Fruit fly (Drosophila melanogaster): Measurements from ENCODE around the gene CG3652.

The CG3652 gene

dm6 chr2L:4418819-4419218 is 25.1 kb upstream of the CG3652 start:
- TF ChIP-seq toe (GFP tag; optimal IDR thresholded peaks at IDR 0.05), result no peak
- no peak for TF ChIP-seq ovo (GFP tag; optimal IDR thresholded peaks at IDR 0.05)

DNA sequence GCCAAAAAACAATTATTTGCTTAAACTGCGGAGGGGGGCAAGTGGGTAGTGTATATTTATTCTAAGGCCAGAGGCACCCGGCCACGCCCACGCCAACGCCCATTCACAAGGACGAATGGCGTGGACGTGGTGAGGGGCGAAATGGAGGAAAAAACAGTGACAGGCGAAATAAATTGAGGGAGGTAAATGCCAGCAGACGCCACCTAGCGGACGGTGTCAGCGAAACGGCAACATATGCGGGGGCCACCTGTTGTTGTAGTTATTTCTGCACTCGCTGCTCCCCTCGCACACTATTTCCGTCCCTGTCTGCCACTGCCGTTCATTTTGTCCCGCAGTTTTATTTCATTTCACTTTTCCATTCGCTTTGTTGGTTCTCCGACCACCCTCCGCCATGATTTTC is 24.3 kb upstream of the CG3652 start:
- TF ChIP-seq CG14711 (tag; optimal IDR thresholded peaks at IDR 0.05) (no peak), kay (GFP tag; ENCODE audit: borderline replicate concordance) (peak; percentile 9)

dm6 chr2L:4416903-4417302 is 23.2 kb upstream of the CG3652 start:
- TF ChIP-seq ovo (GFP tag; optimal IDR thresholded peaks at IDR 0.05) (no peak), CG5204 (GFP tag; optimal IDR thresholded peaks at IDR 0.05) (peak; percentile 43), CG12768 (GFP tag; optimal IDR thresholded peaks at IDR 0.05) (peak; percentile 13), CG33017 (tag; optimal IDR thresholded peaks at IDR 0.05) (peak; percentile 42), CG11617 (GFP tag; optimal IDR thresholded peaks at IDR 0.05) (no peak), Crg-1 (GFP tag; optimal IDR thresholded peaks at IDR 0.05) (no peak), CG7045 (GFP tag; optimal IDR thresholded peaks at IDR 0.05) (peak; percentile 36)

- no peak for TF ChIP-seq CG33017 (tag; optimal IDR thresholded peaks at IDR 0.05)
- no peak for TF ChIP-seq CG14711 (tag; optimal IDR thresholded peaks at IDR 0.05)
- TF ChIP-seq CG7045 (GFP tag; optimal IDR thresholded peaks at IDR 0.05), result no peak
- no peak for TF ChIP-seq bab1 (GFP tag; optimal IDR thresholded peaks at IDR 0.05)
- no peak for TF ChIP-seq Crg-1 (GFP tag; optimal IDR thresholded peaks at IDR 0.05)
- no peak for TF ChIP-seq CG5204 (GFP tag; optimal IDR thresholded peaks at IDR 0.05)
- TF ChIP-seq Hr96 (GFP tag; optimal IDR thresholded peaks at IDR 0.05), result peak; percentile 10
- TF ChIP-seq pad (GFP tag; optimal IDR thresholded peaks at IDR 0.05), result no peak
Measured at dm6 chr2L:4416089-4416488, 22.4 kb upstream of the CG3652 start.

DNA sequence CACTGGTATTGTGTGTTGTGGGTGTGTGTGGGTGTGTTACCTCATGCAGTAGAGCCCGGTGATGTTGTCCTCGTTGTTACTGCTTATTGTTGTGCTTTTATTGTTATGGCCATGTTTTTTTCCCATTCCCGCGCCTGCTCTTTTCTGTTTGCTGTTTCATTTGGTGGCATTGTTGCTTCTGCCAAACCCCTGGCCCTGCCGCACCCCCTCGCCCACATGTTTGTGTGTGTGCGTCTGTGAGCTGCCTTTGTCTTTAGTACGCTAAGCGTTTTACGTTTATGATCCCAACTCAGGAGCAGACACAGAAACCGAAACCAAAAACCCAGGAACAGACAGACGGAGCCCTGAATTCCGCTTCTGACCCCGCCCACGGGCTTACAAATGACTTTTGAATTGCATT is 20.4 kb upstream of the CG3652 start:
- TF ChIP-seq ovo (GFP tag; optimal IDR thresholded peaks at IDR 0.05), result no peak
- no peak for TF ChIP-seq Clk (GFP tag; optimal IDR thresholded peaks at IDR 0.05)
- TF ChIP-seq Crg-1 (GFP tag; optimal IDR thresholded peaks at IDR 0.05), result no peak
- TF ChIP-seq CG11617 (GFP tag; optimal IDR thresholded peaks at IDR 0.05), result no peak

DNA sequence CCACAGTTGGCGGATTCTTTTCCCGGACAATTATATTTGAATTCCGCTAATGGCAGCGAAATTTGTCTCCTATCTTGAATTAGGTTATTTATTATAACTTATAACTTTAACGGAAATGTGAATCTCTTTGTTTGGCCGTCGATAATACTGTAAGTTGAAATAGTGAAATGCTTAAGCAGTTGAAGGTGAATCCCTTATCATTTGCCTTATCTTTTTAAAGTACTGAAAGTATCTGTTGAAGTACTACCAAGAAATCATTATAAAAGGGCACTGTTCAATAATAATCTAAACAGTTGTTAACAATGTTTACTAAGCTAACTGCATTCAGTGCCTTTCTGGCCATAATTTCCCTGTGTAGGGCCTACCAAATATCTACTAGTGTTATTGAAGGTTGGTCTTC is 17.2 kb upstream of the CG3652 start, which contains the start of gene CG43055:
CG43055 (plus strand) TSS at position 301 of the 400 bp plus-strand sequence.
- no peak for TF ChIP-seq bab1 (GFP tag; optimal IDR thresholded peaks at IDR 0.05)

dm6 chr2L:4403013-4403604 is 9.4 kb upstream of the CG3652 start, which contains the start of gene Dim1:
TSS of gene Dim1 (plus strand) at chr2L:4403251.
- no peak for TF ChIP-seq ovo (GFP tag; optimal IDR thresholded peaks at IDR 0.05)
- no peak for TF ChIP-seq CG14711 (tag; optimal IDR thresholded peaks at IDR 0.05)
- TF ChIP-seq CG12768 (GFP tag; optimal IDR thresholded peaks at IDR 0.05), result no peak
- TF ChIP-seq tj (GFP tag; optimal IDR thresholded peaks at IDR 0.05), result no peak
- no peak for TF ChIP-seq cic (GFP tag; optimal IDR thresholded peaks at IDR 0.05)
- TF ChIP-seq CG5204 (GFP tag; optimal IDR thresholded peaks at IDR 0.05), result no peak
- TF ChIP-seq bab1 (GFP tag; optimal IDR thresholded peaks at IDR 0.05), result peak; percentile 70
- peak; percentile 8 for TF ChIP-seq CG33017 (tag; optimal IDR thresholded peaks at IDR 0.05)
- no peak for TF ChIP-seq Crg-1 (GFP tag; optimal IDR thresholded peaks at IDR 0.05)
- TF ChIP-seq CG7045 (GFP tag; optimal IDR thresholded peaks at IDR 0.05), result no peak
- TF ChIP-seq CG1620 (GFP tag; optimal IDR thresholded peaks at IDR 0.05), result no peak
- peak; percentile 18 for TF ChIP-seq CG11617 (GFP tag; optimal IDR thresholded peaks at IDR 0.05)
- TF ChIP-seq cnc (optimal IDR thresholded peaks at IDR 0.05), result no peak
- no peak for TF ChIP-seq pad (GFP tag; optimal IDR thresholded peaks at IDR 0.05)
- TF ChIP-seq Mnt (GFP tag; optimal IDR thresholded peaks at IDR 0.05), result no peak
- TF ChIP-seq toe (GFP tag; optimal IDR thresholded peaks at IDR 0.05), result no peak
- TF ChIP-seq CG7101 (tag; optimal IDR thresholded peaks at IDR 0.05), result no peak
- TF ChIP-seq kay (GFP tag; ENCODE audit: borderline replicate concordance), result no peak
- peak; percentile 28 for TF ChIP-seq Hr96 (GFP tag; optimal IDR thresholded peaks at IDR 0.05)
- TF ChIP-seq Clk (GFP tag; optimal IDR thresholded peaks at IDR 0.05), result no peak

DNA sequence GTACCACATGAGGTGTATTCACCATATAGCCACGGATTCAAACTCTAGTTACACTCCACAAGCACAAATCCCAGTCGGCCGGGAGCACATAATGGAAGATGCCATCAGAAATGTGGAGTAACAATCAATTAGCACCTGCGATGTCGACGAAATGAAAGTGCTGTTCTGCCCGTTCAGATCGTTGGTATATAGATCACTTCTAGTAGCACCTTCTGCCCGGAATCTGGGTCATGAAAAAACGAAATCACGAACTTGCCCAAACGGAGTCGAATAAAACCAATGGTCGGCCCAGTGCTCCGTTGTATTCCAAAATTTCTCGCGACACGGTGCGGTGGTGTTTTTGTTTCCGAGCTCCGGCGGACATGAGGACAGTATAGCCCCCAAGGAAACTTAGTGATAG is 7.0 kb upstream of the CG3652 start, which contains the start of gene CG33003:
CG33003 (plus strand) TSS at position 301 of the 400 bp plus-strand sequence.
- TF ChIP-seq Crg-1 (GFP tag; optimal IDR thresholded peaks at IDR 0.05) (no peak), CG1620 (GFP tag; optimal IDR thresholded peaks at IDR 0.05) (no peak), CG12768 (GFP tag; optimal IDR thresholded peaks at IDR 0.05) (no peak), tj (GFP tag; optimal IDR thresholded peaks at IDR 0.05) (no peak), CG11617 (GFP tag; optimal IDR thresholded peaks at IDR 0.05) (no peak), cic (GFP tag; optimal IDR thresholded peaks at IDR 0.05) (no peak), CG7101 (tag; optimal IDR thresholded peaks at IDR 0.05) (no peak), CG5204 (GFP tag; optimal IDR thresholded peaks at IDR 0.05) (no peak), Hr96 (GFP tag; optimal IDR thresholded peaks at IDR 0.05) (no peak), toe (GFP tag; optimal IDR thresholded peaks at IDR 0.05) (no peak), kay (GFP tag; ENCODE audit: borderline replicate concordance) (no peak), bab1 (GFP tag; optimal IDR thresholded peaks at IDR 0.05) (no peak), CG33017 (tag; optimal IDR thresholded peaks at IDR 0.05) (no peak), Clk (GFP tag; optimal IDR thresholded peaks at IDR 0.05) (no peak), CG7045 (GFP tag; optimal IDR thresholded peaks at IDR 0.05) (no peak), ovo (GFP tag; optimal IDR thresholded peaks at IDR 0.05) (no peak)
